Worm (Caenorhabditis elegans): ENCODE measurements around the gene grl-29.

DNA sequence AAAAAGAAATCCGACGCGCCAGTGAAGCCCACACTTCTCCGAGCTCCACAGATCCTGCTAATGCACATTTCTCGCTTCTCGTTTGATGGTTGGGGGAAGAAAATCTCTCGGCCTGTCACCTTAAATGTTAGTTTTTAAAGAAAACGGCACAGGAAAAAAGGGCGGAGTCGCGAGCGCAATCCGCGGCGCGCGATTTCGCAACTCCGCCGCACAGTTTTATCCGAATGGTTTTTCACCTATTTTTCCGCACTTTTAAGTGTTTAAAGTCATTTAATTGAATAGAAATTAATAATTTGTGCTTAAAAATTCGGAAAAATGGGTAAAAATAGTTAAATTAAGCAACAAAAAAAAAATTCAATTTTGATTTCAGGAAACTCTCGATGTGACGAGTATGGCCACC is 32.6 kb upstream of the grl-29 start:
- no peak for TF ChIP-seq efl-1 (GFP tag; optimal IDR thresholded peaks at IDR 0.05)
- TF ChIP-seq F49E8.2 (tag; optimal IDR thresholded peaks at IDR 0.05; ENCODE audit: insufficient read depth), result no peak

All from whole organism, young adult.